Worm (Caenorhabditis elegans): ENCODE data around the gene T20F7.1.
"Not testable (repeated sequence)": the region's sequence is repeated elsewhere in the genome, so short reads cannot be mapped to it uniquely, and the experiment has no call there.

The T20F7.1 gene

ce11 chrX:16880426-16880825 lies 7.7 kb downstream of the T20F7.1 start, which contains the start of gene acs-9:
TSS of gene acs-9 (minus strand) at chrX:16880526.
- TF ChIP-seq tlp-1 (tag; optimal IDR thresholded peaks at IDR 0.05) (no peak), aha-1 (tag; optimal IDR thresholded peaks at IDR 0.05) (no peak), fkh-8 (tag; optimal IDR thresholded peaks at IDR 0.05) (no peak), pqm-1 (tag; optimal IDR thresholded peaks at IDR 0.05) (no peak), mef-2 (tag; optimal IDR thresholded peaks at IDR 0.05) (no peak), lsy-2 (tag; optimal IDR thresholded peaks at IDR 0.05) (no peak)

DNA sequence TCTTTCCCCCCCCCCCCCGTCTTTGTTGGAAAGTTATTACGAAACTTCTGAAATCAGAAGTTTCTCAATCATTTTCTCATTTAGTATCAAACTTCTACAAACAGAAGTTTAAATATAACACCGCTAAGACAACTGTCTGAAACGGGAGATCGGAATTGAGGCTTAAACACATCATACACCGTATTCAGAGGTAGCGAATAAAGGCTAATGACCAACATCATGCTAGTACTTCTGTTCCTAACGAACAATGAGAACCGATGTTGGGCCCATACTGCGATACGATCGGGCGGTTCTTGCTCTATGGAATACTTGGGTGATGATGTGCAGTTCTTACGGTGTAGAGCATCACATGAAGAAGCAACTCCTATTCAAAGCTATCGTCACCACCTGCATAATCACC lies 10.7 kb downstream of the T20F7.1 start, which contains the start of gene Y13C8A.1:
TSS of gene Y13C8A.1 (plus strand) at position 301 of the 400 bp plus-strand sequence.
- TF ChIP-seq Y116A8C.19 (tag; optimal IDR thresholded peaks at IDR 0.05; ENCODE audit: borderline replicate concordance); C34B4.2 (tag; optimal IDR thresholded peaks at IDR 0.05); xbp-1 (tag; optimal IDR thresholded peaks at IDR 0.05): not testable (repeated sequence)

- no peak for TF ChIP-seq nhr-71 (tag; optimal IDR thresholded peaks at IDR 0.05)
- no peak for TF ChIP-seq fkh-10 (GFP tag; optimal IDR thresholded peaks at IDR 0.05)
- no peak for TF ChIP-seq lin-39 (tag; optimal IDR thresholded peaks at IDR 0.05)
- TF ChIP-seq zip-4 (GFP tag; optimal IDR thresholded peaks at IDR 0.05): no peak
- TF ChIP-seq ceh-90 (tag; optimal IDR thresholded peaks at IDR 0.05): no peak
- TF ChIP-seq lin-14 (GFP tag; optimal IDR thresholded peaks at IDR 0.05): no peak
- TF ChIP-seq sptf-1 (tag; optimal IDR thresholded peaks at IDR 0.05): no peak
- no peak for TF ChIP-seq nhr-85 (tag)
- no peak for TF ChIP-seq unc-130 (tag; optimal IDR thresholded peaks at IDR 0.05)
- no peak for TF ChIP-seq nhr-77 (tag; optimal IDR thresholded peaks at IDR 0.05)
- TF ChIP-seq sox-4 (tag; optimal IDR thresholded peaks at IDR 0.05): no peak
- no peak for TF ChIP-seq mep-1 (tag; optimal IDR thresholded peaks at IDR 0.05)
- no peak for TF ChIP-seq rnt-1 (tag; optimal IDR thresholded peaks at IDR 0.05)
- TF ChIP-seq ces-1 (GFP tag; optimal IDR thresholded peaks at IDR 0.05): no peak
- no peak for TF ChIP-seq nhr-237 (tag; optimal IDR thresholded peaks at IDR 0.05)
Observed at ce11 chrX:16884075-16884474, 11.4 kb downstream of the T20F7.1 start.

ce11 chrX:16891683-16892082 lies 19.0 kb downstream of the T20F7.1 start, which contains the start of gene F39F10.3:
TSS of gene F39F10.3 (plus strand) at chrX:16891983.
- TF ChIP-seq sox-4 (tag; optimal IDR thresholded peaks at IDR 0.05) (no peak), vab-15 (tag; optimal IDR thresholded peaks at IDR 0.05) (no peak), ceh-90 (tag; optimal IDR thresholded peaks at IDR 0.05) (no peak), hlh-4 (tag; optimal IDR thresholded peaks at IDR 0.05) (no peak), ztf-4 (tag; optimal IDR thresholded peaks at IDR 0.05) (no peak), Y116A8C.19 (tag; optimal IDR thresholded peaks at IDR 0.05; ENCODE audit: borderline replicate concordance) (no peak), pax-3 (tag; optimal IDR thresholded peaks at IDR 0.05) (no peak), lir-3 (tag; optimal IDR thresholded peaks at IDR 0.05; ENCODE audit: poor library complexity) (no peak), nhr-19 (GFP tag; conservative IDR thresholded peaks at IDR 0.05) (no peak), nhr-85 (tag) (no peak), nhr-76 (tag; optimal IDR thresholded peaks at IDR 0.05) (no peak), tlp-1 (tag; optimal IDR thresholded peaks at IDR 0.05) (no peak), efl-1 (optimal IDR thresholded peaks at IDR 0.05) (no peak), efl-1 (GFP tag; optimal IDR thresholded peaks at IDR 0.05 in 1 of 2) (no peak), unc-98 (GFP tag; IDR thresholded peaks at IDR 0.05) (no peak), jun-1 (tag; optimal IDR thresholded peaks at IDR 0.05) (no peak), mdl-1 (tag; optimal IDR thresholded peaks at IDR 0.05) (no peak)

DNA sequence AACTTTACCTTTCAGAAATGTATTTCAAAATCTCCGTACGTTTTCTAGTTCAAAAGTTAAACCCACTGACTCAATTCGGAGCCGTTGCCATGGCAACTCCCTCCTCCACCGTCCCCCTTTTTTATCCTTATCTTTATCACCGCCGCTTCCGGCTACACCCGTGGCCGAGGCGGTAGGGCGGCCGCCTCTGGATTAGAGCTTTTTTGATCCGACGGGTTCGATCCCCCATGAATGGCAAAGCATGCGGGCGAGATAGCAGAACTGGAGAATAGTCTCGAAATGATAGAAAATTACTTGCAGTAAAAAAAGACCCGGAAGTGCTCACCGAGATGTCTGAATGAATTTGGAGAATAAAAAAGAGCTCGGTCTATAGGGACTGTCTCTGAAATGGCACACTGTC lies 21.1 kb downstream of the T20F7.1 start:
- no peak for TF ChIP-seq blmp-1 (tag; optimal IDR thresholded peaks at IDR 0.05)
- TF ChIP-seq fkh-8 (tag; optimal IDR thresholded peaks at IDR 0.05): peak; percentile 71
- TF ChIP-seq nhr-76 (tag; optimal IDR thresholded peaks at IDR 0.05): no peak
- no peak for TF ChIP-seq lin-13 (GFP tag; optimal IDR thresholded peaks at IDR 0.05)
- no peak for TF ChIP-seq nhr-85 (tag)
- no peak for TF ChIP-seq fos-1 (tag; optimal IDR thresholded peaks at IDR 0.05)
- peak; percentile 14 for TF ChIP-seq egl-13 (tag; optimal IDR thresholded peaks at IDR 0.05)
- no peak for TF ChIP-seq zag-1 (tag; optimal IDR thresholded peaks at IDR 0.05)
- no peak for TF ChIP-seq nhr-20 (tag; optimal IDR thresholded peaks at IDR 0.05)
- no peak for TF ChIP-seq ztf-4 (tag; optimal IDR thresholded peaks at IDR 0.05)
- no peak for TF ChIP-seq egl-27 (tag; optimal IDR thresholded peaks at IDR 0.05)
- no peak for TF ChIP-seq unc-62 (GFP tag; optimal IDR thresholded peaks at IDR 0.05)
- TF ChIP-seq C16A3.4 (tag; optimal IDR thresholded peaks at IDR 0.05): no peak
- peak; percentile 34 for TF ChIP-seq nhr-47 (tag; optimal IDR thresholded peaks at IDR 0.05)
- no peak for TF ChIP-seq nhr-77 (tag; optimal IDR thresholded peaks at IDR 0.05)
- no peak for TF ChIP-seq ceh-88 (GFP tag; IDR thresholded peaks at IDR 0.05)
- TF ChIP-seq lin-39 (tag; optimal IDR thresholded peaks at IDR 0.05): no peak
- peak; percentile 5 for TF ChIP-seq sox-4 (tag; optimal IDR thresholded peaks at IDR 0.05)
- no peak for TF ChIP-seq lin-15B (tag; optimal IDR thresholded peaks at IDR 0.05)
